Fruit fly (Drosophila melanogaster): ENCODE measurements around the gene CG34164.

Gene CG34164

dm6 chr2L:12063035-12063434, 6.9 kb downstream of the CG34164 start, which contains the start of gene Rab3-GAP (continued):
- peak; percentile 66 for TF ChIP-seq slbo (GFP tag; IDR thresholded peaks at IDR 0.05)
- TF ChIP-seq CG14710 (tag; optimal IDR thresholded peaks at IDR 0.05), result peak; percentile 51
- TF ChIP-seq pros (GFP tag; optimal IDR thresholded peaks at IDR 0.05), result no peak
- TF ChIP-seq CG1603 (tag; optimal IDR thresholded peaks at IDR 0.05), result peak; percentile 59
- peak; percentile 48 to 93 for TF ChIP-seq crp (GFP tag; optimal IDR thresholded peaks at IDR 0.05)
- peak; percentile 1 for TF ChIP-seq CG13624 (GFP tag; optimal IDR thresholded peaks at IDR 0.05)
- no peak for TF ChIP-seq CG12219 (GFP tag; optimal IDR thresholded peaks at IDR 0.05)
- TF ChIP-seq lmd (GFP tag; IDR thresholded peaks at IDR 0.05), result peak; percentile 10; the same call in 1 of the 2 replicates
- TF ChIP-seq prd (optimal IDR thresholded peaks at IDR 0.05), result no peak
- peak; percentile 69 for TF ChIP-seq prd (GFP tag; IDR thresholded peaks at IDR 0.05)
- peak; percentile 70 for TF ChIP-seq CG17829 (tag; optimal IDR thresholded peaks at IDR 0.05)
- peak; percentile 51 for TF ChIP-seq nmo (GFP tag; optimal IDR thresholded peaks at IDR 0.05)
- peak; percentile 27 for TF ChIP-seq Bteb2 (GFP tag; optimal IDR thresholded peaks at IDR 0.05)
- peak; percentile 60 for TF ChIP-seq CG15514 (GFP tag; optimal IDR thresholded peaks at IDR 0.05)
- TF ChIP-seq phol (tag; optimal IDR thresholded peaks at IDR 0.05), result peak; percentile 36
- no peak for TF ChIP-seq inv (GFP tag; IDR thresholded peaks at IDR 0.05; ENCODE audit: partially characterized antibody)
- TF ChIP-seq CG32532 (GFP tag; IDR thresholded peaks at IDR 0.05), result no peak
- no peak for TF ChIP-seq lbe (GFP tag; optimal IDR thresholded peaks at IDR 0.05)
- peak; percentile 45; the same call in 2 of the 3 replicates for TF ChIP-seq CG16813 (GFP tag; IDR thresholded peaks at IDR 0.05; ENCODE audit: partially characterized antibody)
- TF ChIP-seq CG7372 (GFP tag; IDR thresholded peaks at IDR 0.05), result no peak
- TF ChIP-seq tap (tag; optimal IDR thresholded peaks at IDR 0.05), result peak; percentile 4
- TF ChIP-seq Bgb (GFP tag; IDR thresholded peaks at IDR 0.05; ENCODE audit: partially characterized antibody), result peak; percentile 52; the same call in 1 of the 2 replicates
- peak; percentile 50 for TF ChIP-seq MESR4 (GFP tag; optimal IDR thresholded peaks at IDR 0.05)
- peak; percentile 34 for TF ChIP-seq Fer3 (tag; optimal IDR thresholded peaks at IDR 0.05)
- 0 out of 2 replicates have a peak, but pooled peaks have one; percentile 4 for TF ChIP-seq Ada2b (GFP tag; IDR thresholded peaks at IDR 0.05)
- TF ChIP-seq MTF-1 (GFP tag; optimal IDR thresholded peaks at IDR 0.05; ENCODE audit: borderline replicate concordance), result no peak
- no peak for TF ChIP-seq CG1792 (GFP tag; optimal IDR thresholded peaks at IDR 0.05)
- peak; percentile 14 for TF ChIP-seq Hr3 (GFP tag; optimal IDR thresholded peaks at IDR 0.05)
- peak; percentile 6 for TF ChIP-seq CG4617 (GFP tag; optimal IDR thresholded peaks at IDR 0.05; ENCODE audit: borderline replicate concordance)
- no peak for TF ChIP-seq bigmax (GFP tag; optimal IDR thresholded peaks at IDR 0.05)
- TF ChIP-seq CG12391 (tag; optimal IDR thresholded peaks at IDR 0.05), result peak; percentile 53
- TF ChIP-seq ab (GFP tag; optimal IDR thresholded peaks at IDR 0.05), result no peak
- TF ChIP-seq CG30020 (tag; optimal IDR thresholded peaks at IDR 0.05), result peak; percentile 26
- peak in 1 of 2 experiments; percentile 16 for TF ChIP-seq chif (GFP tag; optimal IDR thresholded peaks at IDR 0.05)
- TF ChIP-seq tna (GFP tag; IDR thresholded peaks at IDR 0.05; ENCODE audit: partially characterized antibody), result peak; percentile 55
- TF ChIP-seq CG12659 (GFP tag; optimal IDR thresholded peaks at IDR 0.05), result peak; percentile 22
- TF ChIP-seq hb (GFP tag; IDR thresholded peaks at IDR 0.05; ENCODE audit: partially characterized antibody), result 0 out of 3 replicates have a peak, but pooled peaks have one; percentile 5
- TF ChIP-seq CG2889 (GFP tag; IDR thresholded peaks at IDR 0.05), result no peak
- TF ChIP-seq CG10321 (GFP tag; IDR thresholded peaks at IDR 0.05), result no peak
- no peak for TF ChIP-seq Lim3 (GFP tag; IDR thresholded peaks at IDR 0.05)
- TF ChIP-seq Dll (GFP tag; IDR thresholded peaks at IDR 0.05; ENCODE audit: partially characterized antibody), result peak; percentile 76
- TF ChIP-seq CG7786 (GFP tag; optimal IDR thresholded peaks at IDR 0.05), result no peak
- no peak for TF ChIP-seq CG10431 (GFP tag; optimal IDR thresholded peaks at IDR 0.05)
- TF ChIP-seq CG4424 (GFP tag; optimal IDR thresholded peaks at IDR 0.05), result peak; percentile 46
- peak; percentile 7 for TF ChIP-seq CG10147 (GFP tag; optimal IDR thresholded peaks at IDR 0.05)
- no peak for TF ChIP-seq fd102C (GFP tag; optimal IDR thresholded peaks at IDR 0.05)
- 0 out of 2 replicates have a peak, but pooled peaks have one; percentile 10 for TF ChIP-seq CG9932 (GFP tag; IDR thresholded peaks at IDR 0.05)
- peak in 1 of 3 experiments; percentile 27 for TF ChIP-seq lola (GFP tag; optimal IDR thresholded peaks at IDR 0.05)
- peak; percentile 78 for TF ChIP-seq trem (tag; optimal IDR thresholded peaks at IDR 0.05)
